Worm (Caenorhabditis elegans) whole organism, midembryonic: Measurements from ENCODE around the gene tmed-1.
A peak's percentile ranks its signal among the peaks of the same experiment; 100 is the strongest.

Experiments
- T22C8.4 ChIP-seq: fragments of 200-800 bp; sonication (Bioruptor generic); IDR thresholded peaks from 2 replicates; pipeline ENCODE4 v1.3.6; 2022; ENCODE audit warnings: missing genetic modification characterization, missing compliant biosample characterization
- cog-1 ChIP-seq: sonication (generic microtip); optimal IDR thresholded peaks from 2 replicates; lab custom pipeline; 2016; ENCODE audit warnings: missing genetic modification characterization, missing compliant biosample characterization
- flt-1 ChIP-seq: fragments of 200-800 bp; sonication (Bioruptor generic); IDR thresholded peaks from 2 replicates; pipeline ENCODE4 v1.3.6; 2022; ENCODE audit warnings: missing genetic modification characterization, missing compliant biosample characterization
- klf-2 ChIP-seq: fragments of 200-800 bp; sonication (Bioruptor generic); conservative IDR thresholded peaks from 2 replicates; pipeline ENCODE4 v1.3.6; 2022; ENCODE audit warnings: missing genetic modification reagents, missing genetic modification characterization, missing compliant biosample characterization
- med-1 ChIP-seq: sonication (generic microtip); optimal IDR thresholded peaks from 2 replicates; lab custom pipeline; 2017; ENCODE audit warnings: missing genetic modification characterization, mild to moderate bottlenecking, missing compliant biosample characterization, antibody characterized with exemption, missing genetic modification reagents; ENCODE audit not compliant: insufficient read depth
- ref-1 ChIP-seq: fragments of 200-800 bp; sonication (Bioruptor generic); conservative IDR thresholded peaks from 2 replicates; pipeline ENCODE4 v1.3.6; 2022; ENCODE audit warnings: missing genetic modification reagents, missing genetic modification characterization, missing compliant biosample characterization
- tab-1 ChIP-seq: fragments of 200-800 bp; sonication (Bioruptor generic); IDR thresholded peaks from 2 replicates; pipeline ENCODE4 v1.3.6; 2022; ENCODE audit warnings: missing genetic modification characterization, missing compliant biosample characterization
- ztf-23 ChIP-seq: fragments of 200-800 bp; sonication (Bioruptor generic); IDR thresholded peaks from 2 replicates; pipeline ENCODE4 v1.3.6; 2022; ENCODE audit warnings: missing genetic modification reagents, missing genetic modification characterization, missing compliant biosample characterization
- ztf-29 ChIP-seq: fragments of 200-800 bp; sonication (Bioruptor generic); IDR thresholded peaks from 2 replicates; pipeline ENCODE4 v1.3.6; 2022; ENCODE audit warnings: missing genetic modification reagents, missing genetic modification characterization, missing compliant biosample characterization

The tmed-1 gene

DNA sequence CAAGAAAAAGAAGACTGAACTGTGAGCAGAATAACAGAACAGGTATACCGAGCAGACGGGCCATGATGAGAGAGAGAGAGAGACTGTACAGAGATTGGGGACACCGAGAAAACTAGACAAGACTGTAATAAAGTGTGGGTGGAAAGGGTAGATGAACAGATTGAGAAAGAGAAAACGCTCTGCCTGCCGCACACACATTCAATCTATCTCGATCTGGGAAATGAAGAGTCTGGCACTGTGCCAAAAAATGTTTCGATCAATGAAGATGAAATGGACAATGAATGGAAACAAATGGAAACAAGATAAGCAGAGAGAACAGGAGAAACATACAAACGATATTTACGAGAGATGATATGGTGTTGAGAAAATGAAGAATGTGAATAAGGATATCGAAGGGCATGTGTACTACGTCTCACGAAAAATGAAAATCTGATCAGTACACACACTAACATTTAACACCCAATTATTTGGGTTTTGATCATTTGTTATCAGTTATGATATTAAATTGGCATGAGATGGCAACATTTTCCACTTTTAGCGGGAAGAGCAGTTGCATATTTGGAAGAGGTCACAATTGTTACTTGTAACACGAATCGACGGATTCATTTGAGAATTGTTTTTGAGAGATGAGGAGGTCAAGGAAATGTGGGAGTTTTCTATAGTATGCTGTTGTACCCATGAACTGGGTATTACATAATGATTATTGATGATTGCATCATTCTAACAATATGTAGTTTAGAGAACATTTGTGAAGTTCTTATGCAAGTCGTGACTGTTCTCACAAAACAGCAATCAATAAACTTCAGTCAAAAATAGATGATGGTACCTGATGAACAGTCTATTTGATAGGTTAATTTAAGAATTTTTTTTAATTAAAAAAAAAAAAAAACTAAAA lies 32.9 kb downstream of the tmed-1 start:
- TF ChIP-seq tab-1 (GFP tag; lab: Robert Waterston, UW) (no peak), ref-1 (GFP tag; lab: Robert Waterston, UW) (no peak), cog-1 (no peak), T22C8.4 (GFP tag; lab: Robert Waterston, UW) (no peak), ztf-29 (no peak), flt-1 (no peak), klf-2 (GFP tag; lab: Robert Waterston, UW) (no peak), med-1 (GFP tag; lab: Kevin White, UChicago) (no peak), ztf-23 (GFP tag; lab: Robert Waterston, UW) (no peak)

DNA sequence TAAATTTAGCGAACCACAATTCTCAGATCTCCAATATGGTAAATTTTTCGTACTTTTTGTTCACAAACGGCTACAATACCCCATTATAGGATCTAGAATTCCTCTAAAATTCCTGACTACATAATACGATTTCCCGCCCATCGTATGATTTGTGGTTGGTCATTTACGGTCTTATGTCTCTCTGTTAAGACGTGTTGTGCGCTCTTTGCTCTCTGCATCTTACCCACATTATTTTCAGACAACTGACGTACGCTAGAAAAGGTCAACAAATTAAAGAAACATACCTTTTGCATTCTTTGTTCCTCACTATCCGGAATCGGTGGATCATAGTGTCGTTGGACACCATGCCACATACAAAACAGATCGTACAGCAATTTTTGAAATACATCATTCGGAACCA lies 34.9 kb downstream of the tmed-1 start:
- no peak for TF ChIP-seq klf-2 (GFP tag; lab: Robert Waterston, UW)
- TF ChIP-seq med-1 (GFP tag; lab: Kevin White, UChicago) = no peak
- no peak for TF ChIP-seq ztf-23 (GFP tag; lab: Robert Waterston, UW)
- TF ChIP-seq cog-1 = no peak
- no peak for TF ChIP-seq tab-1 (GFP tag; lab: Robert Waterston, UW)
- no peak for TF ChIP-seq T22C8.4 (GFP tag; lab: Robert Waterston, UW)
- no peak for TF ChIP-seq ztf-29

DNA sequence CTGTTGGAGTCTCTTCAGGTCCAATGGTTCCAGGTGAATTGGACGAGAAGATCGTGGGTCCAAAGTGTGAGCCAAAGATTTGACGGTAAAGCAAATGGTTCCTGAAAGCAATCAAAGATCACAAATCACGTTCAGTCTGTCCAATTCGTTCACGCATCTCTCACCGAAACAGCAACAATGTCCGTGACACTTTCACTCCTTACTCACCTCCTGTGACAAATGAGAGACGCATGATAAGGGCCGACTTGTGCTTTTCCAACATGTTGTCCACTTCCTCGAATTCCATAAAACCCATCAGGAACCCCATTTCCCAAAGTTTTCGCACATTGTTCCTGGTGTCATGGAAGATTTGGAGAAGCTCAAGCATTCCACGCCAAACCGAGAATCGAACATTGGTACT lies 37.5 kb downstream of the tmed-1 start:
- TF ChIP-seq cog-1 = no peak
- no peak for TF ChIP-seq ref-1 (GFP tag; lab: Robert Waterston, UW)
- no peak for TF ChIP-seq ztf-23 (GFP tag; lab: Robert Waterston, UW)
- no peak for TF ChIP-seq med-1 (GFP tag; lab: Kevin White, UChicago)
- TF ChIP-seq flt-1 = no peak
- no peak for TF ChIP-seq ztf-29

DNA sequence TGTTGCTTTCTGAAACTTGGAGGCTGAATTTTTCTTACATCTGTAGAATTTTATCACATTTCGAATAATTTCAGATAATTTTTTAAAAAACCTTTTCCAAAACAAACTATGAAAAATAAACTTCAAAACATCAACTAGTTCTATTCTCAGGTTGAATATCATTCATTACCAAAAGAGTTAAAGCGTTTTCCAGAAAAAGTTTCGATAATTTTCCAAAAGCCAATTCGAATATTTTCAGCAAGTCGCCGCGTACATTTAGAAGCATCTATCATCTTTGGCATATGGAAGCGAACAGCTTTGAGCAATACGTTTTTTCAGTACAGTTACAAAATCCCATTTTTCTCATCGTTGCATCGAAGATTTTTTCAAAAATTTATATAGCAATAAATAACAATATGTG lies 41.0 kb downstream of the tmed-1 start:
- TF ChIP-seq ref-1 (GFP tag; lab: Robert Waterston, UW) (no peak), cog-1 (no peak), med-1 (GFP tag; lab: Kevin White, UChicago) (no peak), T22C8.4 (GFP tag; lab: Robert Waterston, UW) (no peak), tab-1 (GFP tag; lab: Robert Waterston, UW) (no peak), ztf-23 (GFP tag; lab: Robert Waterston, UW) (no peak), flt-1 (no peak), klf-2 (GFP tag; lab: Robert Waterston, UW) (no peak), ztf-29 (no peak)

DNA sequence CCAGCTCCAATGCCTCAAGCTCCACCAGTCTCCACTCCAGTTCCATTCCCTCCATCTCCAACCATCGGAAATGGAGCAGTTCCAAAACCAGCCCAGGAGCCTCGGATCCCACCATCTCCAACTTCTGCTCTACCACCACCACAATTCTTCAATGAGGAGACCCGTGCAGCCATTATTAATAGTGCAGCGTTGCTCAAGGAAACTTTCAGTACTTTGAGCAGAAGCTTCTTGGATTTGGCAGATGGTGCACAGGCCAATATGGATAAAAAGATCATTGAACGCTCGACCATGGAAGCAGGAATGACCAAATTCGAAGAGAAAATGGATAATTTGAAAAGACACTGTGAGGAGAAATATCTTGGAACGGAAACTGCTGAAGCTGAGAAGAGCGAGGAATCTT lies 42.5 kb downstream of the tmed-1 start:
- no peak for TF ChIP-seq T22C8.4 (GFP tag; lab: Robert Waterston, UW)
- no peak for TF ChIP-seq med-1 (GFP tag; lab: Kevin White, UChicago)
- TF ChIP-seq ref-1 (GFP tag; lab: Robert Waterston, UW) = no peak
- TF ChIP-seq flt-1 = no peak
- TF ChIP-seq klf-2 (GFP tag; lab: Robert Waterston, UW) = no peak
- TF ChIP-seq cog-1 = no peak
- TF ChIP-seq tab-1 (GFP tag; lab: Robert Waterston, UW) = no peak
- no peak for TF ChIP-seq ztf-23 (GFP tag; lab: Robert Waterston, UW)
- no peak for TF ChIP-seq ztf-29

DNA sequence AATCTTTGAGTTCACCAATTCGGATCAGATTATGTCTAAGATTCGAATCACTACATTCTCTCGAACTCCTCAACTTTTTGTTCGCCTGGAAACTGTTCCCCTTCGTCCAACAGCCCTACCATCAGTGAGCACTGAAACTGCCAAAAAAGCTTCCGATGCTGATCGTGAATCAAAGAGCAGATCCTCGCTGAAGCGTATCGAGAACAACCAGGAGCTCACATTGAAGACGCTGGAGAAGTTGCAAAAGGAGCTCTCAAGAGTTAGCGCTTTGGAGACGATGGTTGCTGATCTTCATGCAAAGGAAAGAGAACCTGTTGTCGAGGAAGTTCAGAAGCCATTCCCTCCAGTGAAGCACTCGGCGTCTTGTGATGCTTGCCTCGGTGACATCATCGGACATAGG lies 43.2 kb downstream of the tmed-1 start:
- no peak for TF ChIP-seq flt-1
- TF ChIP-seq ref-1 (GFP tag; lab: Robert Waterston, UW) = no peak
- no peak for TF ChIP-seq med-1 (GFP tag; lab: Kevin White, UChicago)
- no peak for TF ChIP-seq tab-1 (GFP tag; lab: Robert Waterston, UW)
- no peak for TF ChIP-seq klf-2 (GFP tag; lab: Robert Waterston, UW)
- no peak for TF ChIP-seq ztf-23 (GFP tag; lab: Robert Waterston, UW)
- no peak for TF ChIP-seq T22C8.4 (GFP tag; lab: Robert Waterston, UW)
- no peak for TF ChIP-seq cog-1
- TF ChIP-seq ztf-29 = no peak

DNA sequence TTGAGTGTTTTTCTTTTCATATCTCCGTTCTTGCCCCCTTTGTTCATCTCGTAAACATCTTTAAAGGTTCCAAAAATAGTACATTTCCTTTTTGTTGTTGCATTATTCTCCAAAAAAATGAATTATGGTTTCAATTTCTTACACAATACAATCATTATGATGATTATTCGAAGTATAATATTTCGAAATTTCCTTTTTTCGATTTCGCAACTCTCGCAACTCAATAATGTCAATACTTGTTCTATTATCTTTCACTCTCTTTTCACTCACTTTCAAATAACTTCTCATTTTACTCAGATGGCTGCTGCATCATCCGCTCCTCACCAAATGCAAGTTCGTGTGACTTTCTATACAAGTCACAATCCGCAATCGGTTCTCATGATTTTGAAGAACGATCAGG lies 44.0 kb downstream of the tmed-1 start, which contains the start of gene sqst-1:
Gene sqst-1 (plus strand): TSS at position 298 of the 400 bp plus-strand sequence.
- no peak for TF ChIP-seq ref-1 (GFP tag; lab: Robert Waterston, UW)
- no peak for TF ChIP-seq cog-1
- TF ChIP-seq med-1 (GFP tag; lab: Kevin White, UChicago) = no peak
- no peak for TF ChIP-seq ztf-29
- no peak for TF ChIP-seq T22C8.4 (GFP tag; lab: Robert Waterston, UW)
- no peak for TF ChIP-seq tab-1 (GFP tag; lab: Robert Waterston, UW)
- no peak for TF ChIP-seq flt-1
- TF ChIP-seq ztf-23 (GFP tag; lab: Robert Waterston, UW) = no peak
- TF ChIP-seq klf-2 (GFP tag; lab: Robert Waterston, UW) = no peak

DNA sequence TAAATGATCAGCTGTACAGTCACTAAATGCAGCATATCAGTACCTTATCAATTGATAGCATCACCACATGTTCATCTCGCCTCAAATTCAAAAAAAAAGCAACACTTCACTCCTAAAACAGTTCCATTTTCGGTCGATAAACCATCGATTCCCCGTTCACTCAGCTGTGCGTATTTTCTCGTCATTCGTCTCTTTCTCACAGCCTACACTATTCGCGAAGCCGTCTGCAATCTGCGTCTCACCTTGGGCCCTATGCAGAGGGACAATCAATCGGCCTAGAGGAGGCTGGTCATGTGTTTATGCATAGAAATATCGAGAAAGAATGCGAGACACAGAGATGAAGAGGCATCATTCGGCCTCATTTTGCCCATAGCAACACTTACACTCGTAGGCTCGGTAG lies 45.6 kb downstream of the tmed-1 start:
- TF ChIP-seq flt-1 (no peak), tab-1 (GFP tag; lab: Robert Waterston, UW) (no peak), ztf-29 (0 out of 2 replicates have a peak, but pooled peaks have one; percentile 41), med-1 (GFP tag; lab: Kevin White, UChicago) (no peak), ref-1 (GFP tag; lab: Robert Waterston, UW) (no peak), cog-1 (peak; percentile 81), klf-2 (GFP tag; lab: Robert Waterston, UW) (no peak), ztf-23 (GFP tag; lab: Robert Waterston, UW) (0 out of 2 replicates have a peak, but pooled peaks have one; percentile 45), T22C8.4 (GFP tag; lab: Robert Waterston, UW) (peak; percentile 77)

DNA sequence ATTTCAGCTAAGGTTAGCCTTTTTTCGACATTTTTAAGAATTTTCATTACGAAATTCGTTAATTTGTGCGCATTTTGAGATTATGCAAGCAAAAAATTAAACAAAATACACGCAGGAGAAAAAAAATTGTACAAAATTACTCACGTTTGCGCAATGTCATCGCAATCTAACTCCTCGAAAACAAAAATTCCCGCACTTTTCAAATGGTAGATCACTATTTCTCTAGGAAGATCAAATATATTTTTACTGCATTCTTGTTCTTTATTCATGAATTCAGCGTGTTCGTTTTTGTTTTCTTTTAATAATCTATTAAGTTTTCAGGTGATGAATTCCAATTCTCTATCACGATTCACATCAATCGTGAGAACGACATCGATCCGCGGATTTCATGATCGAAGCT lies 47.0 kb downstream of the tmed-1 start, which contains the start of the genes T12G3.6 and mrpl-51:
Gene T12G3.6 (minus strand): TSS at position 269 of the 400 bp plus-strand sequence.
Gene mrpl-51 (plus strand): TSS at position 322 of the 400 bp plus-strand sequence.
- TF ChIP-seq tab-1 (GFP tag; lab: Robert Waterston, UW) = no peak
- TF ChIP-seq flt-1 = no peak
- no peak for TF ChIP-seq klf-2 (GFP tag; lab: Robert Waterston, UW)
- TF ChIP-seq T22C8.4 (GFP tag; lab: Robert Waterston, UW) = no peak
- no peak for TF ChIP-seq ztf-29
- no peak for TF ChIP-seq ztf-23 (GFP tag; lab: Robert Waterston, UW)
- no peak for TF ChIP-seq ref-1 (GFP tag; lab: Robert Waterston, UW)
- no peak for TF ChIP-seq cog-1
- TF ChIP-seq med-1 (GFP tag; lab: Kevin White, UChicago) = no peak
